Fruit fly (Drosophila melanogaster): ENCODE data around the gene Adss.

The Adss gene

dm6 chr3R:20791212-20791789 lies 39.1 kb downstream of the Adss start:
- TF ChIP-seq noc (tag; optimal IDR thresholded peaks at IDR 0.05): no peak

DNA sequence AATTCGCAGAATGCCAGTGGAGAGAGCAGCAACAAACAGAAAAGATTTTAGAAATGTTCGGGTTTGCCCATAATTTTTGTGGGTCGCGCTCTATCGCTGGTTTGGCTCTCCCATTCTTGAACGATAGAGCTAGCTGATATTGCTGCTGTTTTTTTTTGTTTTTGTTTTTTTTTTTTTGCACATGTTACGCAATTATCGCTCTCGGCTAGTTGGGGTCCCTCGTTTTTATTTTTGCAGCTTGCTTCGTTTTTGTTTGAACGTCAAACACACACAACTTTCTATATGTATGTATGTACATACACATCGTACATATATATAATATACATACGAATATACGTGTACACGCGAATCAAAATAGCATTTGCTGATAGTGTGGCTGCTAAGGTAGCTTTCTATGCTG lies 39.9 kb downstream of the Adss start:
- TF ChIP-seq noc (tag; optimal IDR thresholded peaks at IDR 0.05): no peak

DNA sequence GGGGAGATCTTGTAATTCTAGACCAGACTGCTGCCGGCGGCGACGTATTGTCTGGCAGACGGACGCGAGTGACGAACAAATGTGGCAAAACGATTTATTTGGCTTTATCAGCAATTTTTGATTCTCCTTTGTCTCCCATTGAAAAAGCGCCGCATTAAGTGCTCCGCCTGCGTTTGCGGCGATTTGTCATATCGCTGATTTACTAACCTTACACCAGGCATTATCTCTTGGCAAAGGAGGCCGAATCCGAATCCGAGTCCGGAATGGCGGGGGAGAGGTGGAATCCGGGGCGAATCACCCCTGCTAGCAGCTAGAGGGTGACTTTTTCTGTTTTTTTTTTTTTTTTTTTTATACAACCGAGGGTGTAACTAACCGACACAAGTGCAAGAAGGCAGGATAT lies 41.8 kb downstream of the Adss start:
- TF ChIP-seq noc (tag; optimal IDR thresholded peaks at IDR 0.05): no peak

- no peak for TF ChIP-seq noc (tag; optimal IDR thresholded peaks at IDR 0.05)
Observed at dm6 chr3R:20784436-20785368, 45.7 kb downstream of the Adss start.

- no peak for TF ChIP-seq noc (tag; optimal IDR thresholded peaks at IDR 0.05)
Observed at dm6 chr3R:20783714-20784435, 46.5 kb downstream of the Adss start.

- no peak for TF ChIP-seq noc (tag; optimal IDR thresholded peaks at IDR 0.05)
Observed at dm6 chr3R:20782655-20783105, 47.7 kb downstream of the Adss start.

DNA sequence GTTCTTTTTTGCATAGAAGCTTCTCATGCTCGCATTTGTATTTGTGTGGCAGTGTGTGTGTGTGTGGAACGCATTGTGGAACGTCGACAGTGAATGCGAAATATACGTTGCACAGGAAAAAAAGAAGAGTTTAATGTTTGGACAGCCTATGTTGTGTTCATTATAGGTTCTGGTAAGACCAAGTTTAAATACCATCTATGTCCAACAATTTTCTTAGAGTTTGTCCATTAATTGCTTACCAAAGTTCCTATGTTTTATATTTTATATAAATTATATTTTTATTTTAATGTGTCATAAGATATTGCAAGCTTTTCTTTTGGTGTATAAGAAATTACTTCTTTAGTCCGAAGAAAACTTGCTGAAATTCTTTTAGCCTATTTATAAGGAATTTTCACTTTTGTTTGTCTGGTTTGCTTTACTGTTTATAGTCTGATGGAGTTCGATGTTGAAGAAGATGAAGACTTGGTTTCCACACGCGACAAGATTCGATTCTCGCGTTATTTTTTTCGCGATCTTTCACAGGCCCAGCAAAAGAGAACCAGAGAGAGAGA lies 48.2 kb downstream of the Adss start:
- peak; percentile 35 for TF ChIP-seq noc (tag; optimal IDR thresholded peaks at IDR 0.05)

dm6 chr3R:20779969-20780368 lies 50.4 kb downstream of the Adss start:
- TF ChIP-seq noc (tag; optimal IDR thresholded peaks at IDR 0.05): no peak

DNA sequence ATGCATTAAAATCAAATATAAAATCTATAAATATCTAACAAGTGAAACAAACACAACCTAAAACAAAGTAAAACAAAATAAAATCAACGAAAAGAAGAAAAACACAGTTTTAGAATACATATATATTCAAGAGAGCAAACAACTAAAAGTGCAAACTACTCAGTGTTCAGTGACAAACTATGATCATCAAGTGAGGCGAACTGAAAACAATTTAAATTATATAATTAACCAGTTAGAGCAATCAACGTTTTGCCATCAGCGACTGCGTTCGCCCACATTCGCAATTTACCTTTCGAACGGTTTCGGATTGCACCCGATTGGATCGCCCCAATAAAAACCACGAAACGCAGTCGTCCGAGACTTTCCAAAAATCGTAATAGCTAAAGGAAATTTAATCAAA lies 50.8 kb downstream of the Adss start:
- TF ChIP-seq noc (tag; optimal IDR thresholded peaks at IDR 0.05): no peak

DNA sequence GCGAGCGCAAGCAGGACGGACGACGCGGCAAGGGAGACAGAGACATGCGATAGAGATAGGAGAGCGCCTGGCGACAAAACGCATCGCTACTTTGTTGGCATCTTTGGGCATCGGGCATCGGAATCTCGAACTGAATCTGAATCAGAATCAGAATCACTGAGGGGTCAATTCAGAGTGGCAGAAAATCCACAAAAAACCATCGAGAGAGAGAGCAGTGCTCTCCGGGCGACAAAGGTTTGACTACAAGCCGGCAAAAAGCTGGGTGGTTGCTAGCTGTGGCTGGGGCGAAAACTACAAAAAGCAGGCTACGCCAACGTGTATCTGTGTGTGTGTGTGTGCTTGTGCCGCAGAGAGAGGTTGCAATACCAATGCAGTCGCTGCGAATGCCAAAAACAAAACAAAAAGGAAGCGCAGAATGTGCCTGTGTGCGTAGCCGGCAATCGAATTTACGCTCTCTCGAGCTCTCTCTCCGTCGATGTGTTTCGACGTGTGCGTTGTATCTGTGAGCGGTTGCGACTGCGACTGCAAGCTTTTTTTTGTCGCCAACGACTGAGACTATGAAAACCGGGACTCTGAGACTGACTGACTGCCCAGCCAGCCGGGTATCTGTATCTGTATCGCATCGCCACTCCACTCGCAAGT lies 52.0 kb downstream of the Adss start:
- no peak for TF ChIP-seq noc (tag; optimal IDR thresholded peaks at IDR 0.05)
